Fruit fly (Drosophila melanogaster): Measurements from ENCODE around the gene CG9098.
A peak's percentile ranks its signal among the peaks of the same experiment; 100 is the strongest.

DNA sequence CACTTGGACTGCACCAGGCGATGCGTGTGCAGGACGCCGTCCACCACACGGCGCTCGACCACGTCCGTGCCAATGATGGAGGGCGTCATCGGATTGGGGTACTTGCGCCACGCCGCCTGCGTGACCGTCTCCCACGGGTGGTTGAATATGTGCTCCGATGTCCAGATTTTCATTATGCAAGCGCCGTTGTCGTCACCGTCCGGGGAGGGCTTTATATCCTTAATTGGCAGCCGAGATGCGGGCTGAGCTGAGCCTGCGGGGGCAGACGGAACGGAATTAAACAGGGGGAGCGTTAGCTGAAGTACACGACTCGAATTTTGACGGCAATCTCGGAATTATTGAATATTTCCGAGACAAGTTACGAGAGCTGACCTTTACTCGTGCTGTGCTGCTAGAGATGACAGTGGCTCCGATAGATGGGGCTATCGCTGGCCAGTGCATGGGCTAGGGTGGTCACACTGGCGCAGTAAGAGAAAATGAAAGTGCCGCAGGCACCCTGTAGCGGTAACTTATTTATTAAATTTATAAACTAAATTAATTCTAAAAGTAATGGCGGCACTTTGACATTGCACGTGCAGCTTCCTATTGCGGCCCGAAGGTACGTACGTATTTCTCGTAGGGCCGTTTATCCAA is 35.5 kb upstream of the CG9098 start, which contains the start of gene IPIP:
- TF ChIP-seq bab1 (GFP tag; optimal IDR thresholded peaks at IDR 0.05) (peak; percentile 72), CG33017 (tag; optimal IDR thresholded peaks at IDR 0.05) (no peak), CG1620 (GFP tag; optimal IDR thresholded peaks at IDR 0.05) (peak; percentile 17)

All from whole organism, adult.